Fruit fly (Drosophila melanogaster) whole organism, embryonic: ENCODE results near the gene Gr98b.

Source experiments
- B-H1 ChIP-seq: fragments of 200-800 bp; sonication (Bioruptor generic); IDR thresholded peaks from 3 replicates; pipeline ENCODE4 v1.3.6; 2022; ENCODE audit warnings: missing biosample characterization, missing genetic modification characterization
- CG10959 ChIP-seq: fragments of 200-800 bp; sonication (Bioruptor generic); IDR thresholded peaks from 2 replicates; pipeline ENCODE4 v1.3.6; 2022; ENCODE audit warnings: missing biosample characterization, missing genetic modification characterization
- CG12071 ChIP-seq: fragments of 200-800 bp; sonication (Bioruptor generic); optimal IDR thresholded peaks from 3 replicates; lab custom pipeline; 2018; ENCODE audit warnings: missing biosample characterization, mild to moderate bottlenecking, missing genetic modification characterization
- CG13287 ChIP-seq: fragments of 200-800 bp; sonication (Bioruptor generic); IDR thresholded peaks from 2 replicates; pipeline ENCODE4 v1.3.6; 2022; ENCODE audit warnings: missing biosample characterization, missing genetic modification characterization; ENCODE audit not compliant: partially characterized antibody
- CG13424 ChIP-seq: fragments of 200-800 bp; sonication (Bioruptor generic); optimal IDR thresholded peaks from 2 replicates; lab custom pipeline; 2019; ENCODE audit warnings: missing biosample characterization, mild to moderate bottlenecking, missing genetic modification characterization, moderate library complexity
- CG14667 ChIP-seq: fragments of 200-800 bp; sonication (Bioruptor generic); IDR thresholded peaks from 2 replicates; pipeline ENCODE4 v1.3.6; 2022; ENCODE audit warnings: missing biosample characterization, missing genetic modification characterization
- CG17361 ChIP-seq: fragments of 200-800 bp; sonication (Bioruptor generic); IDR thresholded peaks from 3 replicates; pipeline ENCODE4 v1.3.6; 2022; ENCODE audit warnings: missing biosample characterization, missing genetic modification characterization
- CG2116 ChIP-seq: fragments of 200-800 bp; sonication (Bioruptor generic); optimal IDR thresholded peaks from 3 replicates; lab custom pipeline; 2018; ENCODE audit warnings: missing biosample characterization, mild to moderate bottlenecking, missing genetic modification characterization
- CG2120 ChIP-seq: fragments of 200-800 bp; sonication (Bioruptor generic); optimal IDR thresholded peaks from 3 replicates; lab custom pipeline; 2016; ENCODE audit warnings: missing biosample characterization, missing genetic modification characterization
- CG30403 ChIP-seq: fragments of 200-800 bp; sonication (Bioruptor generic); optimal IDR thresholded peaks from 3 replicates; lab custom pipeline; 2016; ENCODE audit warnings: missing biosample characterization, missing genetic modification characterization
- CG30431 ChIP-seq: fragments of 200-800 bp; sonication (Bioruptor generic); optimal IDR thresholded peaks from 2 replicates; lab custom pipeline; 2017; ENCODE audit warnings: missing biosample characterization, missing genetic modification characterization
- CG3065 ChIP-seq: fragments of 200-800 bp; sonication (Bioruptor generic); optimal IDR thresholded peaks from 2 replicates; lab custom pipeline; 2016; ENCODE audit warnings: missing biosample characterization, missing genetic modification characterization
- CG4282 ChIP-seq: fragments of 200-800 bp; sonication (Bioruptor generic); optimal IDR thresholded peaks from 2 replicates; lab custom pipeline; 2016; ENCODE audit warnings: missing biosample characterization, missing genetic modification characterization
- CG4424 ChIP-seq: fragments of 200-800 bp; sonication (Bioruptor generic); optimal IDR thresholded peaks from 3 replicates; lab custom pipeline; 2016; ENCODE audit warnings: missing biosample characterization, missing genetic modification characterization
- CG5180 ChIP-seq: fragments of 200-800 bp; sonication (Bioruptor generic); optimal IDR thresholded peaks from 3 replicates; lab custom pipeline; 2017; ENCODE audit warnings: missing biosample characterization, missing genetic modification characterization, mild to moderate bottlenecking, moderate library complexity, missing genetic modification reagents
- CG6254 ChIP-seq: fragments of 200-800 bp; sonication (Bioruptor generic); optimal IDR thresholded peaks from 3 replicates; lab custom pipeline; 2017; ENCODE audit warnings: mild to moderate bottlenecking, missing biosample characterization, missing genetic modification reagents, missing genetic modification characterization
- CG6689 ChIP-seq: fragments of 200-800 bp; sonication (Bioruptor generic); IDR thresholded peaks from 2 replicates; pipeline ENCODE4 v1.3.6; 2022; ENCODE audit warnings: missing biosample characterization, missing genetic modification characterization
- CG8765 ChIP-seq: fragments of 200-800 bp; sonication (Bioruptor generic); IDR thresholded peaks from 2 replicates; pipeline ENCODE4 v1.3.6; 2022; ENCODE audit warnings: missing biosample characterization, missing genetic modification characterization
- CG9817 ChIP-seq: fragments of 200-800 bp; sonication (Bioruptor generic); optimal IDR thresholded peaks from 2 replicates; lab custom pipeline; 2018; ENCODE audit warnings: missing biosample characterization, mild to moderate bottlenecking, missing genetic modification characterization, moderate library complexity
- CG9932 ChIP-seq: fragments of 200-800 bp; sonication (Bioruptor generic); IDR thresholded peaks from 2 replicates; pipeline ENCODE4 v1.3.6; 2022; ENCODE audit warnings: missing biosample characterization, missing genetic modification characterization
- Chrac-16 ChIP-seq: fragments of 200-800 bp; sonication (Bioruptor generic); optimal IDR thresholded peaks from 3 replicates; lab custom pipeline; 2016; ENCODE audit warnings: missing biosample characterization, missing genetic modification characterization
- CoRest ChIP-seq: fragments of 200-800 bp; sonication (Bioruptor generic); optimal IDR thresholded peaks from 3 replicates; lab custom pipeline; 2018; ENCODE audit warnings: missing biosample characterization, mild to moderate bottlenecking, missing genetic modification characterization, moderate library complexity
- D ChIP-seq, 2 experiments: fragments of 200-800 bp in 1 of 2; fragments of >200 bp in 1 of 2; sonication (Bioruptor generic) in 1 of 2; optimal IDR thresholded peaks; 2 replicates in 1 of 2; 3 replicates in 1 of 2; lab custom pipeline; 2017; ENCODE audit warnings: mild to moderate bottlenecking in 1 of 2, missing biosample characterization in 1 of 2, missing genetic modification characterization in 1 of 2, missing genetic modification reagents in 1 of 2
- D19A ChIP-seq: fragments of 200-800 bp; optimal IDR thresholded peaks from 3 replicates; lab custom pipeline; 2019; ENCODE audit warnings: missing biosample characterization, mild to moderate bottlenecking, missing genetic modification characterization, moderate library complexity
- Deaf1 ChIP-seq: fragments of 200-800 bp; optimal IDR thresholded peaks from 3 replicates; lab custom pipeline; 2019; ENCODE audit warnings: missing biosample characterization, mild to moderate bottlenecking, missing genetic modification characterization, moderate library complexity
- Doc3 ChIP-seq: fragments of 200-800 bp; sonication (Bioruptor generic); IDR thresholded peaks from 3 replicates; pipeline ENCODE4 v1.3.6; 2022; ENCODE audit warnings: missing biosample characterization, missing genetic modification characterization; ENCODE audit not compliant: partially characterized antibody
- E2f1 ChIP-seq: fragments of 200-800 bp; sonication (Bioruptor generic); IDR thresholded peaks from 2 replicates; pipeline ENCODE4 v1.3.6; 2022; ENCODE audit warnings: missing biosample characterization, missing genetic modification characterization
- H2.0 ChIP-seq: fragments of 200-800 bp; sonication (Bioruptor generic); IDR thresholded peaks from 2 replicates; pipeline ENCODE4 v1.3.6; 2022; ENCODE audit warnings: missing biosample characterization, missing genetic modification characterization
- NC2β ChIP-seq: fragments of 200-800 bp; sonication (Bioruptor generic); optimal IDR thresholded peaks from 2 replicates; lab custom pipeline; 2016; ENCODE audit warnings: missing biosample characterization, missing genetic modification characterization
- Opbp ChIP-seq: fragments of 200-800 bp; sonication (Bioruptor generic); IDR thresholded peaks from 3 replicates; pipeline ENCODE4 v1.3.6; 2022; ENCODE audit warnings: missing biosample characterization, missing genetic modification characterization; ENCODE audit not compliant: partially characterized antibody
- Ravus ChIP-seq: fragments of 200-800 bp; sonication (Bioruptor generic); IDR thresholded peaks from 2 replicates; pipeline ENCODE4 v1.3.6; 2022; ENCODE audit warnings: missing biosample characterization, missing genetic modification characterization
- Side ChIP-seq: fragments of 200-800 bp; sonication (Bioruptor generic); optimal IDR thresholded peaks from 2 replicates; lab custom pipeline; 2016; ENCODE audit warnings: missing biosample characterization, missing genetic modification characterization
- Six4 ChIP-seq: fragments of 200-800 bp; sonication (Bioruptor generic); optimal IDR thresholded peaks from 2 replicates; lab custom pipeline; 2016; ENCODE audit warnings: missing biosample characterization, missing genetic modification characterization
- Tbp ChIP-seq: fragments of >200 bp; optimal IDR thresholded peaks from 2 replicates; lab custom pipeline; 2018; ENCODE audit warnings: missing biosample characterization, missing genetic modification characterization
- az2 ChIP-seq: fragments of 200-800 bp; sonication (Bioruptor generic); optimal IDR thresholded peaks from 3 replicates; lab custom pipeline; 2016; ENCODE audit warnings: missing biosample characterization, missing genetic modification characterization
- br ChIP-seq: fragments of >200 bp; optimal IDR thresholded peaks from 2 replicates; lab custom pipeline; 2017
- cg ChIP-seq: fragments of 200-800 bp; sonication (Bioruptor generic); optimal IDR thresholded peaks from 3 replicates; lab custom pipeline; 2019; ENCODE audit warnings: missing biosample characterization, mild to moderate bottlenecking, missing genetic modification characterization, moderate library complexity
- chif ChIP-seq, 2 experiments: fragments of 200-800 bp; sonication (Bioruptor generic); optimal IDR thresholded peaks; 3 replicates each; lab custom pipeline; 2016; ENCODE audit warnings: missing biosample characterization in 2 of 2, missing genetic modification characterization in 2 of 2
- crp ChIP-seq, 2 experiments: fragments of 200-800 bp; sonication (Bioruptor generic); optimal IDR thresholded peaks; 2 replicates in 1 of 2; 3 replicates in 1 of 2; lab custom pipeline; 2017; ENCODE audit warnings: missing biosample characterization in 2 of 2, missing genetic modification characterization in 2 of 2, mild to moderate bottlenecking in 1 of 2, moderate library complexity in 1 of 2
- cwo ChIP-seq: fragments of 200-800 bp; sonication (Bioruptor generic); optimal IDR thresholded peaks from 3 replicates; lab custom pipeline; 2017; ENCODE audit warnings: missing biosample characterization, missing genetic modification characterization, mild to moderate bottlenecking, moderate library complexity, missing genetic modification reagents
- dm ChIP-seq: fragments of 200-800 bp; sonication (Bioruptor generic); optimal IDR thresholded peaks from 3 replicates; lab custom pipeline; 2016; ENCODE audit warnings: missing biosample characterization, missing genetic modification characterization
- fd96Cb ChIP-seq: fragments of 200-800 bp; sonication (Bioruptor generic); optimal IDR thresholded peaks from 2 replicates; lab custom pipeline; 2018; ENCODE audit warnings: missing biosample characterization, mild to moderate bottlenecking, missing genetic modification characterization, moderate library complexity
- grn ChIP-seq: fragments of 200-800 bp; sonication (Bioruptor generic); optimal IDR thresholded peaks from 3 replicates; lab custom pipeline; 2017; ENCODE audit warnings: missing biosample characterization, missing genetic modification characterization
- jigr1 ChIP-seq: fragments of 200-800 bp; sonication (Bioruptor generic); IDR thresholded peaks from 3 replicates; pipeline ENCODE4 v1.3.6; 2022; ENCODE audit warnings: missing biosample characterization, missing genetic modification characterization
- nau ChIP-seq: fragments of 200-800 bp; sonication (Bioruptor generic); optimal IDR thresholded peaks from 3 replicates; lab custom pipeline; 2017; ENCODE audit warnings: missing biosample characterization, mild to moderate bottlenecking, missing genetic modification characterization, missing genetic modification reagents
- prd ChIP-seq, 3 experiments: fragments of >200 bp in 2 of 3; fragments of 200-800 bp in 1 of 3; sonication (Bioruptor generic) in 1 of 3; optimal IDR thresholded peaks in 2 of 3; IDR thresholded peaks in 1 of 3; 2 replicates in 2 of 3; 3 replicates in 1 of 3; pipeline versions ENCODE4 v1.3.6 to Lab custom; 2017 to 2022; ENCODE audit warnings: missing biosample characterization in 1 of 3, missing genetic modification characterization in 1 of 3
- sens ChIP-seq: fragments of 200-800 bp; sonication (Bioruptor generic); peaks from one replicate; lab custom pipeline; 2016; ENCODE audit warnings: missing biosample characterization, missing genetic modification characterization
- slou ChIP-seq: fragments of 200-800 bp; sonication (Bioruptor generic); optimal IDR thresholded peaks from 3 replicates; lab custom pipeline; 2016; ENCODE audit warnings: missing biosample characterization, missing genetic modification characterization
- ssp ChIP-seq: fragments of 200-800 bp; sonication (Bioruptor generic); IDR thresholded peaks from 2 replicates; pipeline ENCODE4 v1.3.6; 2022; ENCODE audit warnings: missing biosample characterization, missing genetic modification characterization
- wek ChIP-seq: fragments of 200-800 bp; sonication (Bioruptor generic); optimal IDR thresholded peaks from 3 replicates; lab custom pipeline; 2018; ENCODE audit warnings: missing biosample characterization, mild to moderate bottlenecking, missing genetic modification characterization, moderate library complexity

Gr98b gene

dm6 chr3R:27569706-27570105 is 27.4 kb downstream of the Gr98b start (continued):
- TF ChIP-seq CG13287 (GFP tag; lab: Robert Waterston, UW), result no peak
- TF ChIP-seq E2f1, result peak; percentile 85
- peak; percentile 90 for TF ChIP-seq nau (GFP tag; lab: Kevin White, UChicago)
- TF ChIP-seq prd (optimal IDR thresholded peaks at IDR 0.05; lab: Kevin White, UChicago), result no peak
- TF ChIP-seq prd (GFP tag; IDR thresholded peaks at IDR 0.05; lab: Robert Waterston, UW), result peak; percentile 91
- peak; percentile 3 for TF ChIP-seq wek (GFP tag; lab: Kevin White, UChicago)
- peak; percentile 65; the same call in 2 of the 3 replicates for TF ChIP-seq jigr1 (GFP tag; lab: Robert Waterston, UW)
- no peak for TF ChIP-seq Deaf1 (tag; lab: Kevin White, UChicago)
- peak; percentile 86 for TF ChIP-seq CG4424 (GFP tag; lab: Kevin White, UChicago)
- TF ChIP-seq grn (GFP tag; lab: Kevin White, UChicago), result peak; percentile 30
- peak; percentile 82 for TF ChIP-seq fd96Cb
- no peak for TF ChIP-seq Doc3 (GFP tag; lab: Robert Waterston, UW)
- peak; percentile 78 for TF ChIP-seq Ravus
- TF ChIP-seq CG2120 (GFP tag; lab: Kevin White, UChicago), result peak; percentile 86
- peak; percentile 37 for TF ChIP-seq CG30431 (GFP tag; lab: Kevin White, UChicago)
- peak; percentile 80 for TF ChIP-seq CG6689 (GFP tag; lab: Robert Waterston, UW)
- peak; percentile 70 to 76 for TF ChIP-seq chif (GFP tag; optimal IDR thresholded peaks at IDR 0.05; lab: Kevin White, UChicago)
- peak; percentile 96 for TF ChIP-seq sens (GFP tag; lab: Kevin White, UChicago)
- TF ChIP-seq D (optimal IDR thresholded peaks at IDR 0.05; lab: Kevin White, UChicago), result no peak
- TF ChIP-seq D (GFP tag; optimal IDR thresholded peaks at IDR 0.05; lab: Kevin White, UChicago), result peak; percentile 68
- peak; percentile 24 for TF ChIP-seq NC2β (GFP tag; lab: Kevin White, UChicago)
- TF ChIP-seq B-H1 (GFP tag; lab: Robert Waterston, UW), result peak; percentile 82
- TF ChIP-seq CG4282, result peak; percentile 69
- no peak for TF ChIP-seq Opbp (GFP tag; lab: Robert Waterston, UW)
- TF ChIP-seq slou (GFP tag; lab: Kevin White, UChicago), result peak; percentile 73
- peak; percentile 69 for TF ChIP-seq CG6254 (GFP tag; lab: Kevin White, UChicago)
- peak; percentile 87 for TF ChIP-seq cwo (GFP tag; lab: Kevin White, UChicago)
- peak; percentile 76 for TF ChIP-seq ssp (GFP tag; lab: Robert Waterston, UW)
- TF ChIP-seq CG30403 (GFP tag; lab: Kevin White, UChicago), result peak; percentile 84
- no peak for TF ChIP-seq br (lab: Kevin White, UChicago)
- TF ChIP-seq crp (GFP tag; optimal IDR thresholded peaks at IDR 0.05; lab: Kevin White, UChicago), result peak in 1 of 2 experiments; percentile 5
- peak; percentile 53 for TF ChIP-seq dm
- peak; percentile 90 for TF ChIP-seq CG9932 (GFP tag; lab: Robert Waterston, UW)
- peak; percentile 69 for TF ChIP-seq CG9817 (tag; lab: Kevin White, UChicago)
- TF ChIP-seq CG3065 (GFP tag; lab: Kevin White, UChicago), result no peak
- peak; percentile 60 for TF ChIP-seq Chrac-16 (GFP tag; lab: Kevin White, UChicago)
- TF ChIP-seq CG10959 (GFP tag; lab: Robert Waterston, UW), result peak; percentile 60
- peak; percentile 69 for TF ChIP-seq az2 (GFP tag; lab: Kevin White, UChicago)
- no peak; the same call in 1 of the 3 replicates for TF ChIP-seq CG17361 (GFP tag; lab: Robert Waterston, UW)
- peak; percentile 83 for TF ChIP-seq CG5180
- TF ChIP-seq CG13424 (tag; lab: Kevin White, UChicago), result peak; percentile 72
- TF ChIP-seq CG2116 (GFP tag; lab: Kevin White, UChicago), result peak; percentile 25
- TF ChIP-seq Six4 (GFP tag; lab: Kevin White, UChicago), result peak; percentile 83
- TF ChIP-seq D19A (tag; lab: Kevin White, UChicago), result no peak
- no peak for TF ChIP-seq CG8765 (GFP tag; lab: Robert Waterston, UW)
- TF ChIP-seq Side (GFP tag; lab: Kevin White, UChicago), result peak; percentile 91
- no peak for TF ChIP-seq CoRest (tag; lab: Kevin White, UChicago)
- peak; percentile 76 for TF ChIP-seq CG14667 (GFP tag; lab: Robert Waterston, UW)
- peak; percentile 1 for TF ChIP-seq cg (GFP tag; lab: Kevin White, UChicago)
- TF ChIP-seq CG12071 (GFP tag; lab: Kevin White, UChicago), result peak; percentile 93
- peak; percentile 86 for TF ChIP-seq H2.0
- TF ChIP-seq Tbp (GFP tag; lab: Kevin White, UChicago), result no peak
